Worm (Caenorhabditis elegans): Measurements from ENCODE around the gene F14F9.2.

The F14F9.2 gene

DNA sequence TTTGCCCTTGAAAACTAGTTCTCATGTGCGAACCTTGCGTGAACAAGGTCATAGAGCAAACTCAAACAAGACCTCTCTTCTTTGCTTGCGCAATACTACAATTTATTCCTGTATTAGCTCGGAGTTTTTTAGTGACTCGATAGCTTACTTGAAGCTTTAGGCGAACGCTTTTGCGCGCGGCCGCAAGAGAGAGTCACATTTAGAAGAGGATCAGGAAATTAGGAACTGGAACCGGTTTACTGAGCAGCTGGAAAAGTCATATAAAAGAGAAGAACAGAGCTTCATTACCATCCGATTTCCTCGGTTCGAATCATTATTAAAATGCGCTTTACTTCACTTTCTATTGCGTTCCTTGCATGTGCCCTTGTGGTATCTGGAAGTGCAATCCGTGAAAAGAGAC is 13.7 kb downstream of the F14F9.2 start, which contains the start of gene abu-15:
abu-15 (plus strand) TSS at position 301 of the 400 bp plus-strand sequence.
- TF ChIP-seq dve-1 (tag; optimal IDR thresholded peaks at IDR 0.05) (no peak), C38D4.7 (GFP tag; optimal IDR thresholded peaks at IDR 0.05) (no peak), gmeb-2 (tag; optimal IDR thresholded peaks at IDR 0.05) (no peak), pax-1 (tag; optimal IDR thresholded peaks at IDR 0.05) (no peak), sdc-2 (tag; optimal IDR thresholded peaks at IDR 0.05) (no peak), ceh-48 (tag; optimal IDR thresholded peaks at IDR 0.05) (no peak), ceh-14 (tag; optimal IDR thresholded peaks at IDR 0.05) (no peak), sox-4 (tag; optimal IDR thresholded peaks at IDR 0.05) (no peak), ceh-30 (tag; optimal IDR thresholded peaks at IDR 0.05) (no peak), T23F11.4 (GFP tag; optimal IDR thresholded peaks at IDR 0.05) (no peak)

DNA sequence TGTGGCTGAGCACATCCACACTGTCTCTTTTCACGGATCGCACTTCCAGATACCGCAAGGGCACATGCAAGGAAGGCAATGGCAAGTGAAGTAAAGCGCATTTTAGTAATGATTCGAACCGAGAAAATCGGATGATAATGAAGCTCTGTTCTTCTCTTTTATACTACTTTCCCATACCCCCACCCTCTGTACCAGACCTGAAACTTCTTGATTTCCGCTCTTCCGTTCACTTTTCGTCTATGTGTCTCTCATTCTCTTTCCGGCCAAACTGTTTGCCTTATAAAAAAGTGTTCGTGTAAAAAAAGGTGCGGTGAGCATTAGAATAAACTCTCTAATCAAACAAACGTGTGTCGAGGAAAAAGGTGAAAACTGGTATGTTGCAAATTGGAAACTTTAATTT is 17.2 kb downstream of the F14F9.2 start, which contains the start of gene abu-6:
abu-6 (minus strand) TSS at position 101 of the 400 bp plus-strand sequence.
- TF ChIP-seq elt-4 (tag; optimal IDR thresholded peaks at IDR 0.05) = no peak
- no peak for TF ChIP-seq fax-1 (tag; optimal IDR thresholded peaks at IDR 0.05)
- TF ChIP-seq tbx-2 (tag; optimal IDR thresholded peaks at IDR 0.05) = no peak
- TF ChIP-seq unc-55 (GFP tag; optimal IDR thresholded peaks at IDR 0.05) = no peak
- no peak for TF ChIP-seq gmeb-2 (tag; optimal IDR thresholded peaks at IDR 0.05)
- TF ChIP-seq pqm-1 (tag; optimal IDR thresholded peaks at IDR 0.05) = no peak

DNA sequence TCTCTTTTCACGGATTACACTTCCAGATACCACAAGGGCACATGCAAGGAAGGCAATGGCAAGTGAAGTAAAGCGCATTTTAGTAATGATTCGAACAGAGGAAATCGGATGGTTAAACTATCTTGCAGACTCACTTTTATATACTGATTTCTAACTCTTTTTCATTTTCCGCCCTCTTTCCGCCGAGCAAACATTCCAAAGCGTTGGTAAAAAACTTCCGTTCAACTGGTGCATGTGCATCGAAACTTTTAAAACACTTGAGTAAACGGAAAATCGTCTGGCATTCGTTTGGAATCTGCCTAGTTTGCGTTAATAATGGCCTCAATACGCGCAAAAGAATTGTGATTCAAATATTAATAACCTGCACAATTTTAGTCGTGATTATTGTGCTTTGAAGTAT is 20.0 kb downstream of the F14F9.2 start, which contains the start of gene abu-7:
abu-7 (minus strand) TSS at position 101 of the 400 bp plus-strand sequence.
- TF ChIP-seq K02D7.2 (tag; optimal IDR thresholded peaks at IDR 0.05) (no peak), fkh-6 (tag; optimal IDR thresholded peaks at IDR 0.05) (no peak), pros-1 (tag; optimal IDR thresholded peaks at IDR 0.05) (no peak), nfya-1 (tag; optimal IDR thresholded peaks at IDR 0.05) (no peak), eyg-1 (tag; optimal IDR thresholded peaks at IDR 0.05) (no peak), hlh-15 (tag; optimal IDR thresholded peaks at IDR 0.05) (no peak), npax-4 (tag; optimal IDR thresholded peaks at IDR 0.05) (no peak), pqm-1 (tag; optimal IDR thresholded peaks at IDR 0.05) (no peak), zip-5 (tag; optimal IDR thresholded peaks at IDR 0.05) (no peak), tbx-7 (tag; optimal IDR thresholded peaks at IDR 0.05) (no peak), unc-86 (tag; optimal IDR thresholded peaks at IDR 0.05) (no peak), C38D4.7 (GFP tag; optimal IDR thresholded peaks at IDR 0.05) (no peak), elt-4 (tag; optimal IDR thresholded peaks at IDR 0.05) (no peak), ceh-9 (tag; optimal IDR thresholded peaks at IDR 0.05) (no peak), hlh-8 (tag; optimal IDR thresholded peaks at IDR 0.05) (no peak), gmeb-2 (tag; optimal IDR thresholded peaks at IDR 0.05) (no peak)

DNA sequence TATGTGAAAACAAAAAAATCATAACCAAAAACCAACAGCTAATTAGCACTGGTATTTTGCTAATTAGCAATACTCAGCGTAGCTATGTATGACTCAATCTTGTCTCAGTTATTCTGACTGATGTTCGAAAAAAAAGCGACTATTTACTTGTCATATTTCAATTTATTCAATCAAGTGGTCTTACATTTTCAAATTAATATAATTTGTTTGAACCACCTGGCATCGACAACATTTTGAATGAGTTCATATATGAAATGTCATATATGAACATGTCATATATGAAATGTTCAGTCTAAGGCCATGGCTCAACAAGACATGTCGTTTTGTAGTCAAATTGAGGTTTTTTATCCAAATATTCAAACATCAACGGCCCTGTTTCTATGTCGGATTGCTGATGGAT is 20.8 kb downstream of the F14F9.2 start, which contains the start of gene srw-140:
srw-140 (plus strand) TSS at position 301 of the 400 bp plus-strand sequence.
- TF ChIP-seq fkh-10 (GFP tag; optimal IDR thresholded peaks at IDR 0.05) (no peak), hlh-15 (tag; optimal IDR thresholded peaks at IDR 0.05) (no peak), K02D7.2 (tag; optimal IDR thresholded peaks at IDR 0.05) (no peak), ahr-1 (tag; optimal IDR thresholded peaks at IDR 0.05) (no peak), ref-2 (tag; optimal IDR thresholded peaks at IDR 0.05) (no peak), hlh-8 (tag; optimal IDR thresholded peaks at IDR 0.05) (no peak), ceh-34 (tag; optimal IDR thresholded peaks at IDR 0.05) (no peak), ets-4 (tag; optimal IDR thresholded peaks at IDR 0.05) (no peak), tbx-2 (tag; optimal IDR thresholded peaks at IDR 0.05) (no peak), hlh-30 (tag; optimal IDR thresholded peaks at IDR 0.05; ENCODE audit: insufficient read depth) (no peak), ama-1 (optimal IDR thresholded peaks at IDR 0.05) (no peak), tbx-7 (tag; optimal IDR thresholded peaks at IDR 0.05) (no peak), unc-3 (GFP tag; conservative IDR thresholded peaks at IDR 0.05) (no peak), unc-3 (tag; optimal IDR thresholded peaks at IDR 0.05) (no peak), sox-4 (tag; optimal IDR thresholded peaks at IDR 0.05) (no peak), fkh-6 (tag; optimal IDR thresholded peaks at IDR 0.05) (no peak), C38D4.7 (GFP tag; optimal IDR thresholded peaks at IDR 0.05) (no peak), hlh-6 (tag; optimal IDR thresholded peaks at IDR 0.05) (no peak)
